Worm (Caenorhabditis elegans) whole organism, L1 larva: ENCODE results near the gene anmt-3.

Source experiments
- ama-1 ChIP-seq: fragments of 150-350 bp; optimal IDR thresholded peaks from 2 replicates; lab custom pipeline; 2014
- ceh-8 ChIP-seq: fragments of 200-800 bp; sonication (Bioruptor generic); optimal IDR thresholded peaks from 2 replicates; lab custom pipeline; 2018; ENCODE audit warnings: mild to moderate bottlenecking, missing genetic modification characterization, moderate library complexity, missing compliant biosample characterization
- ceh-82 ChIP-seq, 3 experiments: fragments of 150-350 bp in 1 of 3; sonication (generic microtip) in 2 of 3; optimal IDR thresholded peaks; 2 replicates each; lab custom pipeline; 2014 to 2017; ENCODE audit warnings: missing biosample characterization in 3 of 3, missing genetic modification characterization in 3 of 3
- fkh-8 ChIP-seq: sonication (generic microtip); optimal IDR thresholded peaks from 2 replicates; lab custom pipeline; 2016; ENCODE audit warnings: mild to moderate bottlenecking, missing genetic modification characterization, missing compliant biosample characterization
- isw-1 ChIP-seq: fragments of 200-800 bp; sonication (Bioruptor generic); IDR thresholded peaks from 2 replicates; pipeline ENCODE4 v1.3.6; 2022; ENCODE audit warnings: missing genetic modification characterization, missing compliant biosample characterization
- lin-35 ChIP-seq, 2 experiments: fragments of 150-350 bp; optimal IDR thresholded peaks; 2 replicates each; lab custom pipeline; 2014; ENCODE audit warnings: missing biosample characterization in 2 of 2, missing genetic modification characterization in 2 of 2, missing genetic modification reagents in 2 of 2
- lsy-2 ChIP-seq, 2 experiments: fragments of 150-350 bp; optimal IDR thresholded peaks; 2 replicates each; lab custom pipeline; 2014; ENCODE audit warnings: missing biosample characterization in 2 of 2, missing genetic modification characterization in 2 of 2
- nhr-11 ChIP-seq: fragments of 150-350 bp; optimal IDR thresholded peaks from 2 replicates; lab custom pipeline; 2014; ENCODE audit warnings: missing biosample characterization, missing genetic modification characterization
- nhr-76 ChIP-seq: sonication (generic microtip); optimal IDR thresholded peaks from 2 replicates; lab custom pipeline; 2017; ENCODE audit warnings: missing biosample characterization, missing genetic modification characterization
- snpc-4 ChIP-seq: fragments of 150-350 bp; optimal IDR thresholded peaks from 2 replicates; lab custom pipeline; 2014; ENCODE audit warnings: missing biosample characterization, missing genetic modification characterization
- sptf-1 ChIP-seq: fragments of 150-350 bp; optimal IDR thresholded peaks from 2 replicates; lab custom pipeline; 2014; ENCODE audit warnings: missing biosample characterization, missing genetic modification characterization
- ztf-11 ChIP-seq, 2 experiments: sonication (generic microtip); optimal IDR thresholded peaks; 2 replicates each; lab custom pipeline; 2016 to 2017; ENCODE audit warnings: missing genetic modification characterization in 2 of 2, missing biosample characterization in 1 of 2, missing compliant biosample characterization in 1 of 2

ce11 chrV:9962916-9963315 is 4.8 kb upstream of the anmt-3 start:
- TF ChIP-seq nhr-76 (tag; lab: Kevin White, UChicago) (no peak), sptf-1 (tag; lab: Kevin White, UChicago) (no peak), ztf-11 (tag; optimal IDR thresholded peaks at IDR 0.05; lab: Kevin White, UChicago) (no peak), ama-1 (no peak), ceh-8 (GFP tag; lab: Kevin White, UChicago) (no peak), isw-1 (GFP tag; lab: Robert Waterston, UW) (no peak), snpc-4 (tag; lab: Kevin White, UChicago) (no peak), ceh-82 (tag; optimal IDR thresholded peaks at IDR 0.05; lab: Kevin White, UChicago) (no peak), fkh-8 (no peak), nhr-11 (tag; lab: Kevin White, UChicago) (no peak), lin-35 (GFP tag; optimal IDR thresholded peaks at IDR 0.05; lab: Kevin White, UChicago) (no peak), lsy-2 (tag; optimal IDR thresholded peaks at IDR 0.05; lab: Kevin White, UChicago) (no peak)
